Worm (Caenorhabditis elegans) whole organism, midembryonic: Measurements from ENCODE around the gene str-231.

Source experiments
- ref-1 ChIP-seq: fragments of 200-800 bp; sonication (Bioruptor generic); conservative IDR thresholded peaks from 2 replicates; pipeline ENCODE4 v1.3.6; 2022; ENCODE audit warnings: missing genetic modification reagents, missing genetic modification characterization, missing compliant biosample characterization
- tab-1 ChIP-seq: fragments of 200-800 bp; sonication (Bioruptor generic); IDR thresholded peaks from 2 replicates; pipeline ENCODE4 v1.3.6; 2022; ENCODE audit warnings: missing genetic modification characterization, missing compliant biosample characterization

ce11 chrV:16016977-16017376 is 9.6 kb upstream of the str-231 start:
- TF ChIP-seq ref-1 (GFP tag; lab: Robert Waterston, UW) (no peak), tab-1 (no peak)
